Fruit fly (Drosophila melanogaster) whole organism, embryonic: ENCODE data around the gene Creld.
A peak's percentile ranks its signal among the peaks of the same experiment; 100 is the strongest.

Source experiments
- BtbVII ChIP-seq: fragments of 200-800 bp; sonication (Bioruptor generic); optimal IDR thresholded peaks from 3 replicates; lab custom pipeline; 2017; ENCODE audit warnings: missing biosample characterization, mild to moderate bottlenecking, missing genetic modification characterization
- CG12659 ChIP-seq: fragments of 200-800 bp; sonication (Bioruptor generic); optimal IDR thresholded peaks from 3 replicates; lab custom pipeline; 2017; ENCODE audit warnings: mild to moderate bottlenecking, missing biosample characterization, missing genetic modification reagents, missing genetic modification characterization
- CG14860 ChIP-seq: fragments of 200-800 bp; sonication (Bioruptor generic); IDR thresholded peaks from 3 replicates; pipeline ENCODE4 v1.3.6; 2022; ENCODE audit warnings: missing biosample characterization, missing genetic modification characterization; ENCODE audit not compliant: partially characterized antibody
- CG15479 ChIP-seq: fragments of 200-800 bp; sonication (Bioruptor generic); optimal IDR thresholded peaks from 3 replicates; lab custom pipeline; 2019; ENCODE audit warnings: missing biosample characterization, mild to moderate bottlenecking, missing genetic modification characterization, moderate library complexity
- CG15514 ChIP-seq: fragments of 200-800 bp; sonication (Bioruptor generic); optimal IDR thresholded peaks from 3 replicates; lab custom pipeline; 2017; ENCODE audit warnings: missing biosample characterization, missing genetic modification characterization, mild to moderate bottlenecking, moderate library complexity, missing genetic modification reagents
- CG15601 ChIP-seq: fragments of 200-800 bp; sonication (Bioruptor generic); optimal IDR thresholded peaks from 3 replicates; lab custom pipeline; 2019; ENCODE audit warnings: missing biosample characterization, mild to moderate bottlenecking, missing genetic modification characterization, moderate library complexity
- CG1603 ChIP-seq: fragments of 200-800 bp; sonication (Bioruptor generic); optimal IDR thresholded peaks from 2 replicates; lab custom pipeline; 2019; ENCODE audit warnings: missing biosample characterization, mild to moderate bottlenecking, missing genetic modification characterization, moderate library complexity
- CG16813 ChIP-seq: fragments of 200-800 bp; sonication (Bioruptor generic); IDR thresholded peaks from 3 replicates; pipeline ENCODE4 v1.3.6; 2022; ENCODE audit warnings: missing biosample characterization, missing genetic modification characterization; ENCODE audit not compliant: partially characterized antibody
- CG17359 ChIP-seq: fragments of 200-800 bp; sonication (Bioruptor generic); optimal IDR thresholded peaks from 3 replicates; lab custom pipeline; 2018; ENCODE audit warnings: missing biosample characterization, mild to moderate bottlenecking, missing genetic modification characterization, moderate library complexity
- CG17829 ChIP-seq: fragments of 200-800 bp; optimal IDR thresholded peaks from 2 replicates; lab custom pipeline; 2019; ENCODE audit warnings: missing biosample characterization, mild to moderate bottlenecking, missing genetic modification characterization, moderate library complexity
- CG17912 ChIP-seq: fragments of 200-800 bp; sonication (Bioruptor generic); optimal IDR thresholded peaks from 2 replicates; lab custom pipeline; 2018; ENCODE audit warnings: missing biosample characterization, mild to moderate bottlenecking, missing genetic modification characterization
- CG2120 ChIP-seq: fragments of 200-800 bp; sonication (Bioruptor generic); optimal IDR thresholded peaks from 3 replicates; lab custom pipeline; 2016; ENCODE audit warnings: missing biosample characterization, missing genetic modification characterization
- CG2199 ChIP-seq: fragments of 200-800 bp; sonication (Bioruptor generic); IDR thresholded peaks from 3 replicates; pipeline ENCODE4 v1.3.6; 2022; ENCODE audit warnings: missing biosample characterization, missing genetic modification characterization
- CG2678 ChIP-seq: fragments of 200-800 bp; sonication (Bioruptor generic); optimal IDR thresholded peaks from 3 replicates; lab custom pipeline; 2019; ENCODE audit warnings: missing biosample characterization, mild to moderate bottlenecking, missing genetic modification characterization, moderate library complexity
- CG2889 ChIP-seq: fragments of 200-800 bp; sonication (Bioruptor generic); IDR thresholded peaks from 3 replicates; pipeline ENCODE4 v1.3.6; 2022; ENCODE audit warnings: missing biosample characterization, missing genetic modification characterization
- CG30020 ChIP-seq: fragments of 200-800 bp; optimal IDR thresholded peaks from 2 replicates; lab custom pipeline; 2019; ENCODE audit warnings: missing biosample characterization, mild to moderate bottlenecking, missing genetic modification characterization, moderate library complexity
- CG3281 ChIP-seq: fragments of 200-800 bp; sonication (Bioruptor generic); optimal IDR thresholded peaks from 3 replicates; lab custom pipeline; 2017; ENCODE audit warnings: missing biosample characterization, mild to moderate bottlenecking, missing genetic modification characterization
- CG33557 ChIP-seq: fragments of 200-800 bp; sonication (Bioruptor generic); optimal IDR thresholded peaks from 2 replicates; lab custom pipeline; 2019; ENCODE audit warnings: missing biosample characterization, mild to moderate bottlenecking, missing genetic modification characterization, moderate library complexity
- CG34224 ChIP-seq: fragments of 200-800 bp; sonication (Bioruptor generic); IDR thresholded peaks from 3 replicates; pipeline ENCODE4 v1.3.6; 2022; ENCODE audit warnings: missing biosample characterization, missing genetic modification characterization; ENCODE audit not compliant: partially characterized antibody
- CG9437 ChIP-seq: fragments of 200-800 bp; sonication (Bioruptor generic); optimal IDR thresholded peaks from 2 replicates; lab custom pipeline; 2018; ENCODE audit warnings: missing biosample characterization, mild to moderate bottlenecking, missing genetic modification characterization
- CTCF ChIP-seq: fragments of 200-800 bp; sonication (Bioruptor generic); optimal IDR thresholded peaks from 2 replicates; lab custom pipeline; 2017; ENCODE audit warnings: missing biosample characterization, mild to moderate bottlenecking, missing genetic modification characterization, moderate library complexity
- CkIIα-i1 ChIP-seq: fragments of 200-800 bp; sonication (Bioruptor generic); IDR thresholded peaks from 2 replicates; pipeline ENCODE4 v1.3.6; 2022; ENCODE audit warnings: missing biosample characterization, missing genetic modification characterization
- Dll ChIP-seq: fragments of 200-800 bp; sonication (Bioruptor generic); IDR thresholded peaks from 4 replicates; pipeline ENCODE4 v1.3.6; 2022; ENCODE audit warnings: missing biosample characterization, missing genetic modification characterization; ENCODE audit not compliant: partially characterized antibody
- Ets97D ChIP-seq: fragments of 200-800 bp; sonication (Bioruptor generic); optimal IDR thresholded peaks from 3 replicates; lab custom pipeline; 2016; ENCODE audit warnings: missing biosample characterization, missing genetic modification characterization
- Fer1 ChIP-seq: fragments of 200-800 bp; sonication (Bioruptor generic); optimal IDR thresholded peaks from 2 replicates; lab custom pipeline; 2017; ENCODE audit warnings: missing biosample characterization, mild to moderate bottlenecking, missing genetic modification characterization
- HmgZ ChIP-seq: fragments of 200-800 bp; sonication (Bioruptor generic); optimal IDR thresholded peaks from 2 replicates; lab custom pipeline; 2018; ENCODE audit warnings: missing biosample characterization, mild to moderate bottlenecking, missing genetic modification characterization
- MBD-R2 ChIP-seq: fragments of 200-800 bp; sonication (Bioruptor generic); IDR thresholded peaks from 2 replicates; pipeline ENCODE4 v1.3.6; 2022; ENCODE audit warnings: missing biosample characterization, missing genetic modification characterization
- Sry-β ChIP-seq: fragments of 200-800 bp; sonication (Bioruptor generic); optimal IDR thresholded peaks from 2 replicates; lab custom pipeline; 2018; ENCODE audit warnings: missing biosample characterization, mild to moderate bottlenecking, missing genetic modification characterization, moderate library complexity
- ato ChIP-seq: fragments of 200-800 bp; sonication (Bioruptor generic); IDR thresholded peaks from 2 replicates; pipeline ENCODE4 v1.3.6; 2022; ENCODE audit warnings: missing biosample characterization, missing genetic modification characterization; ENCODE audit not compliant: partially characterized antibody
- bbx ChIP-seq: fragments of 200-800 bp; sonication (Bioruptor generic); IDR thresholded peaks from 2 replicates; pipeline ENCODE4 v1.3.6; 2022; ENCODE audit warnings: missing biosample characterization, missing genetic modification characterization; ENCODE audit not compliant: partially characterized antibody
- dimm ChIP-seq: fragments of 200-800 bp; sonication (Bioruptor generic); IDR thresholded peaks from 2 replicates; pipeline ENCODE4 v1.3.6; 2022; ENCODE audit warnings: missing biosample characterization, missing genetic modification characterization
- dm ChIP-seq: fragments of 200-800 bp; sonication (Bioruptor generic); optimal IDR thresholded peaks from 3 replicates; lab custom pipeline; 2016; ENCODE audit warnings: missing biosample characterization, missing genetic modification characterization
- hbn ChIP-seq: fragments of 200-800 bp; sonication (Bioruptor generic); IDR thresholded peaks from 2 replicates; pipeline ENCODE4 v1.3.6; 2022; ENCODE audit warnings: missing biosample characterization, missing genetic modification characterization; ENCODE audit not compliant: partially characterized antibody
- inv ChIP-seq: fragments of 200-800 bp; sonication (Bioruptor generic); IDR thresholded peaks from 2 replicates; pipeline ENCODE4 v1.3.6; 2022; ENCODE audit warnings: missing biosample characterization, missing genetic modification characterization; ENCODE audit not compliant: partially characterized antibody
- luna ChIP-seq: fragments of 200-800 bp; sonication (Bioruptor generic); optimal IDR thresholded peaks from 2 replicates; lab custom pipeline; 2016; ENCODE audit warnings: missing biosample characterization, missing genetic modification characterization
- nom ChIP-seq: fragments of 200-800 bp; sonication (Bioruptor generic); optimal IDR thresholded peaks from 2 replicates; lab custom pipeline; 2017; ENCODE audit warnings: missing biosample characterization, missing genetic modification characterization, mild to moderate bottlenecking, moderate library complexity, missing genetic modification reagents
- prd ChIP-seq, 3 experiments: fragments of >200 bp in 2 of 3; fragments of 200-800 bp in 1 of 3; sonication (Bioruptor generic) in 1 of 3; optimal IDR thresholded peaks in 2 of 3; IDR thresholded peaks in 1 of 3; 2 replicates in 2 of 3; 3 replicates in 1 of 3; pipeline versions ENCODE4 v1.3.6 to Lab custom; 2017 to 2022; ENCODE audit warnings: missing biosample characterization in 1 of 3, missing genetic modification characterization in 1 of 3
- row ChIP-seq: fragments of 200-800 bp; sonication (Bioruptor generic); IDR thresholded peaks from 3 replicates; pipeline ENCODE4 v1.3.6; 2022; ENCODE audit warnings: missing biosample characterization, missing genetic modification characterization
- sens ChIP-seq: fragments of 200-800 bp; sonication (Bioruptor generic); peaks from one replicate; lab custom pipeline; 2016; ENCODE audit warnings: missing biosample characterization, missing genetic modification characterization
- stwl ChIP-seq: fragments of 200-800 bp; sonication (Bioruptor generic); optimal IDR thresholded peaks from 3 replicates; lab custom pipeline; 2018; ENCODE audit warnings: missing biosample characterization, mild to moderate bottlenecking, missing genetic modification characterization, moderate library complexity
- sug ChIP-seq: fragments of 200-800 bp; optimal IDR thresholded peaks from 2 replicates; lab custom pipeline; 2019; ENCODE audit warnings: missing biosample characterization, mild to moderate bottlenecking, missing genetic modification characterization, moderate library complexity
- tna ChIP-seq: fragments of 200-800 bp; sonication (Bioruptor generic); IDR thresholded peaks from 2 replicates; pipeline ENCODE4 v1.3.6; 2022; ENCODE audit warnings: missing biosample characterization, missing genetic modification characterization; ENCODE audit not compliant: partially characterized antibody
- trem ChIP-seq: fragments of 200-800 bp; optimal IDR thresholded peaks from 3 replicates; lab custom pipeline; 2019; ENCODE audit warnings: missing biosample characterization, mild to moderate bottlenecking, missing genetic modification characterization, moderate library complexity
- vnd ChIP-seq: fragments of 200-800 bp; sonication (Bioruptor generic); IDR thresholded peaks from 3 replicates; pipeline ENCODE4 v1.3.6; 2022; ENCODE audit warnings: missing biosample characterization, missing genetic modification characterization; ENCODE audit not compliant: partially characterized antibody
- vvl ChIP-seq: fragments of 200-800 bp; sonication (Bioruptor generic); IDR thresholded peaks from 2 replicates; pipeline ENCODE4 v1.3.6; 2022; ENCODE audit warnings: missing biosample characterization, missing genetic modification characterization
- wek ChIP-seq: fragments of 200-800 bp; sonication (Bioruptor generic); optimal IDR thresholded peaks from 3 replicates; lab custom pipeline; 2018; ENCODE audit warnings: missing biosample characterization, mild to moderate bottlenecking, missing genetic modification characterization, moderate library complexity
- z ChIP-seq: fragments of 200-800 bp; sonication (Bioruptor generic); IDR thresholded peaks from 3 replicates; pipeline ENCODE4 v1.3.6; 2022; ENCODE audit warnings: missing biosample characterization, missing genetic modification characterization
- zen2 ChIP-seq: fragments of 200-800 bp; sonication (Bioruptor generic); IDR thresholded peaks from 3 replicates; pipeline ENCODE4 v1.3.6; 2022; ENCODE audit warnings: missing biosample characterization, missing genetic modification characterization; ENCODE audit not compliant: partially characterized antibody

Creld gene

dm6 chr2L:94639-95059 lies 7.5 kb upstream of the Creld start, which contains the start of gene Zir (continued):
- TF ChIP-seq CG2889 (GFP tag; lab: Robert Waterston, UW) (no peak), HmgZ (tag; lab: Kevin White, UChicago) (peak; percentile 35), vnd (GFP tag; lab: Robert Waterston, UW) (0 out of 3 replicates have a peak, but pooled peaks have one; percentile 50), CG30020 (tag; lab: Kevin White, UChicago) (peak; percentile 75), nom (peak; percentile 17), z (GFP tag; lab: Robert Waterston, UW) (no peak), BtbVII (peak; percentile 14), sens (peak; percentile 59), Sry-β (GFP tag; lab: Kevin White, UChicago) (peak; percentile 88), stwl (peak; percentile 33), vvl (GFP tag; lab: Robert Waterston, UW) (peak; percentile 45; the same call in 1 of the 2 replicates), CG15479 (GFP tag; lab: Kevin White, UChicago) (no peak), CG16813 (GFP tag; lab: Robert Waterston, UW) (peak; percentile 57; the same call in 2 of the 3 replicates), row (GFP tag; lab: Robert Waterston, UW) (peak; percentile 83), CG14860 (GFP tag; lab: Robert Waterston, UW) (peak; percentile 48; the same call in 1 of the 3 replicates), CG34224 (GFP tag; lab: Robert Waterston, UW) (peak; percentile 66), dimm (GFP tag; lab: Robert Waterston, UW) (no peak), CG2199 (GFP tag; lab: Robert Waterston, UW) (0 out of 3 replicates have a peak, but pooled peaks have one; percentile 20), CG1603 (tag; lab: Kevin White, UChicago) (peak; percentile 27), tna (GFP tag; lab: Robert Waterston, UW) (peak; percentile 77), ato (GFP tag; lab: Robert Waterston, UW) (peak; percentile 33; the same call in 1 of the 2 replicates), inv (GFP tag; lab: Robert Waterston, UW) (peak; percentile 61), CG17829 (tag; lab: Kevin White, UChicago) (peak; percentile 23), hbn (GFP tag; lab: Robert Waterston, UW) (peak; percentile 39; the same call in 1 of the 2 replicates), bbx (peak; percentile 80), CTCF (GFP tag; lab: Kevin White, UChicago) (peak; percentile 29), Dll (GFP tag; lab: Robert Waterston, UW) (peak; percentile 66; the same call in 2 of the 4 replicates), luna (GFP tag; lab: Kevin White, UChicago) (no peak), CG2120 (peak; percentile 49), CG12659 (GFP tag; lab: Kevin White, UChicago) (peak; percentile 26), CG15514 (GFP tag; lab: Kevin White, UChicago) (peak; percentile 99), CG15601 (peak; percentile 9), CG17912 (peak; percentile 34), CG33557 (GFP tag; lab: Kevin White, UChicago) (peak; percentile 29), CkIIα-i1 (GFP tag; lab: Robert Waterston, UW) (no peak), CG3281 (GFP tag; lab: Kevin White, UChicago) (no peak), zen2 (GFP tag; lab: Robert Waterston, UW) (peak; percentile 10; the same call in 1 of the 3 replicates), Ets97D (GFP tag; lab: Kevin White, UChicago) (peak; percentile 36), Fer1 (GFP tag; lab: Kevin White, UChicago) (peak; percentile 42), sug (tag; lab: Kevin White, UChicago) (peak; percentile 20), CG17359 (tag; lab: Kevin White, UChicago) (no peak), CG9437 (GFP tag; lab: Kevin White, UChicago) (peak; percentile 26), MBD-R2 (GFP tag; lab: Robert Waterston, UW) (peak; percentile 35; the same call in 1 of the 2 replicates), CG2678 (no peak), wek (GFP tag; lab: Kevin White, UChicago) (peak; percentile 94), prd (optimal IDR thresholded peaks at IDR 0.05; lab: Kevin White, UChicago) (no peak), prd (GFP tag; IDR thresholded peaks at IDR 0.05; lab: Robert Waterston, UW) (no peak), trem (tag; lab: Kevin White, UChicago) (peak; percentile 30), dm (no peak)
